Worm (Caenorhabditis elegans): ENCODE results near the gene pssy-2.

ce11 chrIII:13429668-13430067, 41.9 kb upstream of the pssy-2 start, which contains the start of gene bli-5:
- TF ChIP-seq him-1 (tag; optimal IDR thresholded peaks at IDR 0.05), result no peak
- TF ChIP-seq dao-5 (tag; optimal IDR thresholded peaks at IDR 0.05), result no peak

Data from whole organism, L4/young adult.